Fruit fly (Drosophila melanogaster) ovary, adult (tissue): Measurements from ENCODE around the gene CG12985.

Source experiments
- CG17801 ChIP-seq: fragments of 200-800 bp; optimal IDR thresholded peaks from 2 replicates; lab custom pipeline; 2019; ENCODE audit warnings: missing biosample characterization, mild to moderate bottlenecking, missing genetic modification characterization, moderate library complexity; ENCODE audit not compliant: partially characterized antibody

Gene CG12985

DNA sequence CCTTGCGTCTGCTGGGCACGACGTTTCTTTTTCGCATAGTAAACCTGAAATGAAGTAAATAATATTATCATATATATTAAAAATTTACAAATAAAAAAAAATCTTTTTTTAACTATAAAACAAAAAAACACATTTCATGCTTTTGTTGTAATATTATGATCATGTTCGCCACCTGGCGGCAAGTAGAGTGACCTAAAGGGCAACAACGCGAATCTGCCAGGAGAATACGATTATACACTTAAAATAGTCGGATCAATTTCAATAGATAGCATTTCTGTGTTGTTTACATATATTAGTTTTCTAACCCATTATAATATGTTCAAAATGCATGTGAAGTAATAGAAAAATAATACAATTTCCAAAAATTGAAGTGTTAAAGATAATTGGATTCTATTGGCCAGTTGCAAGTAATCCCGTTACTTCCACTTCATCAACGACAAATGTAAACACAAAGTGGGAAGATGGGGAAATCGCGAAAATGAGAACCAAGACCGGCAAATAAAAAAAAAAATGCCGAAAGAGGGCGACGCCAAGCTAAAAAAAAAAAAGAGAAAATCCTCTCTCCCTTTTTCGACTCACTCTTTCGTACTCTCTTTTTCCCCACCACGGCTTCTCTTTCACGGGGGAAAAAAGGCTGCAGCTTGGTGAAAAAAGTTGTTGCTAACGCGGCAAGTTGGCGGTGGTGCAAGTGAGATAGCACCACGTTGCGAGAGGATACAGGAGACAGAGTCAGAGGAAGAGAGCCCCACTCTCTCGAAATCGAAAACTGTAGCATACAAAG is 12.7 kb upstream of the CG12985 start:
- TF ChIP-seq CG17801 (GFP tag; lab: Kevin White, UChicago) = no peak

DNA sequence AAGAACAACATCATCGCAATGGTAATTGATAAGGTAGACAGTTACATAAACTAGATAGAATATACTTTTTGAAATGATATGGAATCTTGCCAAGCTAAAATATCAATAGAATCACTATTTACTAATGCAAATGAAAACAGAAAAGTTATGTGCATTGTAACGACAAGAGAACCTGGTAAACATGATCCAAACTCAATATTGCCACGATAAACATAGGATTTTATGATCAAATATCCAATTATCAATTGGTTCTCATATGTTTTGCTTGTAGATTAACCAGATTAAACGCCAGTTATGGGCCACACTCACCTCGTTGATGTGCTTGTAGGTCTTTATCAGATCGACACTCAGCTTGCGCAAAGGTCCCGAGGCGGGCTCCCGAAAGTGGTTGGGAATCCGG is 11.2 kb upstream of the CG12985 start:
- TF ChIP-seq CG17801 (GFP tag; lab: Kevin White, UChicago) = no peak

DNA sequence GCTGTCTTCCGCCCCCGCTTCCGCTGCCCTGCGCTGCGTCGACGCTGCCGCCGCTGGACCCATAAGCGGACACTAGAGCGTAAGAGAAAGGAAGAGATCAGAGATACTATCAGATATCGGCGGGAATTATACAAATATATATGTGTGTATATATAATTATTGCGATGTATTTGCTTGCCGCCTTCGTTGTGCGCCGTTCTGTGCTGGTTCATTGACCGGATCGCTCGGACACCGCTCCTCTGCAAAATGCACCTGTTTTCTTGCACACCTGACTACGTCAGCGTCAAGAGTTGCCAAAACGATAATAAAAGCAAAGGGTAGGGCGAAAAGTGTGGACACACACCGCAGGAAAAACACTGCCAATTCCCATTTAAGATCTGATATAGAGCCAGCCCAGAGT is 10.2 kb upstream of the CG12985 start:
- no peak for TF ChIP-seq CG17801 (GFP tag; lab: Kevin White, UChicago)

DNA sequence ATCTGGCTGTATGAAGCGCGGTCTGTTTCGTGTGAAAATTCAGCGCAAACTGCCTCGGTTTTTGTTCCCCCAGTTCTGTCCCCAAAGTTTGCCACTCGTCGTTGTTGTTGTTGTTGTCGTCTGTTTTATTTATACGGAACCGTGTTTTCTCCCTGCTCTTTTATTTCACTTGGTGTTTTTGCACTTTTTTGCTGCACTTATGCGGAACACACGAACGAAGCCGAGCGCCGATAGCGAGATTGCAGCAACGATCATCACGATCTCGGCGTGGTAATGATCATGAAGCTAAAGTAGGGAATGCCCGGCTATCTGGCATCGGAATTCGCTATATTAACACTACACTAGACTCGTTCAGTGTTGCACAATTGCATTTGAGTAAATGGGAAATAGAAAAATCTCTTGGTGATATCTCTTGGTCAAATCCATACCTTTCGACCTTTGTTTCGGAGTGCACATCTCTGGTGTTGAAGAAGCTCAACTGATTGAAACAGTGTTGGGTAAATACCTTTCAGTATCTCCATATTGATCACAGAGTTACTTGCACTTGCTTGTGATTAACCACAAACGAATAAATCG is 8.4 kb upstream of the CG12985 start:
- no peak for TF ChIP-seq CG17801 (GFP tag; lab: Kevin White, UChicago)

dm6 chrX:17875695-17876094 is 7.8 kb upstream of the CG12985 start:
- no peak for TF ChIP-seq CG17801 (GFP tag; lab: Kevin White, UChicago)

- TF ChIP-seq CG17801 (GFP tag; lab: Kevin White, UChicago) = no peak
Observed at dm6 chrX:17876518-17876917, 7.0 kb upstream of the CG12985 start.

dm6 chrX:17877974-17878373 is 5.5 kb upstream of the CG12985 start:
- TF ChIP-seq CG17801 (GFP tag; lab: Kevin White, UChicago) = no peak

DNA sequence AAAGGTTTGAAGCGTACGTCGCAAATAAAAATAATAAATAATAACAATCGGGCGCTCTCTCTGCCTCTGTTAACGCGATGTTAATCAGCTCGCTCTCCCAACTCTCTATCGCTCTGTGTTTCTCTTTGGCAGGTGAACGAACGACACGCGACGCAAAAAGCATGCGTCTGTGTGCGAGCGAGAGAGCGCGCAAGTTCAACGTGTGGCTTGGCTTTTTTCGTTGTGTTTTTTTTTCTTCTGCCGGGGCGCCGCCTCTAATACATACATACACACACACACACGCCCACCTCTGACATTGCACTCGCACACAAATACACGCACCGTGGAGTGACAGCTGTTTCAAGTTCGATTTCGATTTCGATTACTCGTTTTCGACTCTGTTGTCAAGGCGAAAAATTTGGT is 4.9 kb upstream of the CG12985 start:
- TF ChIP-seq CG17801 (GFP tag; lab: Kevin White, UChicago) = no peak

DNA sequence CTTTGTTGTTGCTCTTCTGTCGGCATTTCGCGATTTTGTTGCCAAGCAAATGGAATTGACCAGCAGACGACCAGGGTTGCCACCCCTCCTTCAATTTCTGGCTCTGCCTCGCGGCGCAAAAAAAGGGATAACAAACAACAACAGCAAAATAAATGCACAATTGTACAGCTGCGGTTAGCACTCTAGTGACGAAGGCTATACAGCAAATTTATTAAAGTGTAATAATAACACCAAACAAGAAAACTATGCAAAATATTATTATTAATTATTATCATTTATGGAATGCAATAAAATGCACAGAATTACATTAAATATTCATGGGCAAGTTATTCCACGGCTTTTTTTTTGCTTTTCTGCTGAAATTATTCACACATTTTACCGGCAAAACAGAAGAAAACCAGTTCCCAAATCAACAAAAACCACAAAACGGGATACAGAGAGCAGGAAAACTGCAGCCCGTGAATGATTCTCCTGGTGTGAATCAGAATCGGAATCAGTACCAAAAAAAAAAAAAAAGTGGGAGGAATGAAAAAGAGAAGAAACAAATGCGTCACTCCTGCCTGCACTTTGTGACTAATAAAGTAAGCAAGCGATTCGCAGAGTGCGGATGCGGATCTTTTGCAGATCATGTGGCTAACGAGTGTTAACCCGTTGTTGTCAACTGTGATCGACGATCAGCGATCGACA is 4.2 kb upstream of the CG12985 start:
- TF ChIP-seq CG17801 (GFP tag; lab: Kevin White, UChicago) = no peak

dm6 chrX:17880269-17880889 is 3.1 kb upstream of the CG12985 start:
- TF ChIP-seq CG17801 (GFP tag; lab: Kevin White, UChicago) = peak; percentile 92

DNA sequence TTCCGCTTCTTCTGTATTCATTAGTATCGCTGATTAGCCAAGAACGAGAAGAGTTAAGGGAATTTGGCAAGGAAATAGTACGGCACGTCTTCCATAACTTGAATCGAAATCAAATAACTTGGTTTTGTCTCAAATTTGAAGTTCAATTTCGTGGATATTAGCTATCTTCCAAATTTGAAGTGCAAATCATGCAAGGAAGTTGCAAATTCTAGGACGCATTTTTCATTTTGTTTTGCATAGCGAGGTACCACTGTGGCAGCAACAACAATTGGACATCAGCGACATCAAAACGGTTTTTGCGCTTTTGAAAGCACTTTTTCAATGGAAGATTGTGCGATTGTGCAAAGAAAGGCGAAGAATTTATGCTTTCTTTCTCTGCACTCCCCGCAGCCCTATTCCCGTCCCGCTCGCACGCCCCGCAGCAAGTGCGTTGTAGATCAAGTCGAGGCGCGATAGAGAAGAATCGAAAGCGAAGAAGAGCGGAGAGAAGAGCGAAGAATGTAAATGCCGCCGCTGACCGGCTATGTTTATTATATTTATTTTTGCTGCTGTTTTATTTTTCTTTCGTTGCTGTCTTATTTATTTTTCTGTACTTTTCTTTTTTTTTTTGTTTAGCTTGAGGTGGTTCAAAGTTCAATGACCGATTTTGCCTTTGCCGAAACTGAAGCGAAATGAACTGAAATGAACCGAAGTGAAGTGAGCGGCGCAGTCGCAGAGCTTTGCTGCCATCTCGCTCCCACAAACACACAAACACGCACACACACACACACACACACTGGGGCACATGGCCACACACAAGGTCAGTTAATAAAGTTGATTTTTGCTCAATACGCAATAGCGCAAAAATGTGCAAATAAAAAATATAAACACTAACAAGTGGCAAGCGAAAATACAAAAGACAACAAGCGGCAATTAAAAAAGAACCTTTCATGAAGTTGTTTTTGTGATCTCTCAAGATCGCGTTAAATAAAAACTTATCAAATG is 2.1 kb upstream of the CG12985 start:
- TF ChIP-seq CG17801 (GFP tag; lab: Kevin White, UChicago) = peak; percentile 74

DNA sequence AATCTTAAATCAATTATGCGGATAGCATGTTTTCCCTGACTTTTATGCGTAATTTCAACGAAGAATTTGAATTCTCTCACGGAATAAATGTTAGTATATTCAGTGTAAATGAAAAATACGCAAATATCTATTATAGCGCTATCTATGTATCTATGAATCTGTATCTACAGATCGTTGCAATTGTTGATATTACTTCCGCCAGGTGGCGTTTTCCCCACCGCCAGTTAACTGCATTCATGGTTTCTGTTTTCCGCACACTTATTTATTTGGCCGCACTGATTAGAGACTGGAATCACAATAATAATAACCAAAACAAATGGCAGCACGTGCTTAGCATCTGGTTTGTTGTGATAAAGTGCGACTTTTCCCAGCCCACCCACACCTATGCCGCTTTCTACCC is 749 bp upstream of the CG12985 start:
- TF ChIP-seq CG17801 (GFP tag; lab: Kevin White, UChicago) = no peak

- no peak for TF ChIP-seq CG17801 (GFP tag; lab: Kevin White, UChicago)
Observed at dm6 chrX:17884567-17884966, 1.0 kb downstream of the CG12985 start.

dm6 chrX:17885295-17885694 is 1.8 kb downstream of the CG12985 start:
- TF ChIP-seq CG17801 (GFP tag; lab: Kevin White, UChicago) = no peak
